Fruit fly (Drosophila melanogaster) whole organism, embryonic: ENCODE data around the gene CG5191.

ENCODE experiments used
- CG10267 ChIP-seq: fragments of 200-800 bp; sonication (Bioruptor generic); optimal IDR thresholded peaks from 2 replicates; lab custom pipeline; 2018; ENCODE audit warnings: missing biosample characterization, mild to moderate bottlenecking, missing genetic modification characterization, moderate library complexity
- CG10431 ChIP-seq: fragments of 200-800 bp; sonication (Bioruptor generic); optimal IDR thresholded peaks from 3 replicates; lab custom pipeline; 2018; ENCODE audit warnings: missing biosample characterization, mild to moderate bottlenecking, missing genetic modification characterization
- CG11093 ChIP-seq: fragments of 200-800 bp; sonication (Bioruptor generic); IDR thresholded peaks from 3 replicates; pipeline ENCODE4 v1.3.6; 2022; ENCODE audit warnings: missing biosample characterization, missing genetic modification characterization
- CG11560 ChIP-seq: fragments of 200-800 bp; sonication (Bioruptor generic); IDR thresholded peaks from 3 replicates; pipeline ENCODE4 v1.3.6; 2022; ENCODE audit warnings: missing biosample characterization, missing genetic modification characterization
- CG14014 ChIP-seq: fragments of 200-800 bp; sonication (Bioruptor generic); IDR thresholded peaks from 2 replicates; pipeline ENCODE4 v1.3.6; 2022; ENCODE audit warnings: missing biosample characterization, missing genetic modification characterization
- CG14710 ChIP-seq: fragments of 200-800 bp; sonication (Bioruptor generic); optimal IDR thresholded peaks from 3 replicates; lab custom pipeline; 2019; ENCODE audit warnings: missing biosample characterization, mild to moderate bottlenecking, missing genetic modification characterization, moderate library complexity
- CG15073 ChIP-seq: fragments of 200-800 bp; sonication (Bioruptor generic); optimal IDR thresholded peaks from 2 replicates; lab custom pipeline; 2016; ENCODE audit warnings: missing biosample characterization, missing genetic modification characterization
- CG1602 ChIP-seq: fragments of 200-800 bp; sonication (Bioruptor generic); optimal IDR thresholded peaks from 3 replicates; lab custom pipeline; 2016; ENCODE audit warnings: missing biosample characterization, missing genetic modification characterization
- CG1647 ChIP-seq: fragments of 200-800 bp; sonication (Bioruptor generic); optimal IDR thresholded peaks from 3 replicates; lab custom pipeline; 2016; ENCODE audit warnings: missing biosample characterization, missing genetic modification characterization
- CG18764 ChIP-seq: fragments of 200-800 bp; sonication (Bioruptor generic); optimal IDR thresholded peaks from 3 replicates; lab custom pipeline; 2016; ENCODE audit warnings: missing biosample characterization, missing genetic modification characterization
- CG2129 ChIP-seq: fragments of 200-800 bp; sonication (Bioruptor generic); IDR thresholded peaks from 2 replicates; pipeline ENCODE4 v1.3.6; 2022; ENCODE audit warnings: missing biosample characterization, missing genetic modification characterization; ENCODE audit not compliant: partially characterized antibody
- CG32767 ChIP-seq: fragments of 200-800 bp; sonication (Bioruptor generic); IDR thresholded peaks from 2 replicates; pipeline ENCODE4 v1.3.6; 2022; ENCODE audit warnings: missing biosample characterization, missing genetic modification characterization
- CG34224 ChIP-seq: fragments of 200-800 bp; sonication (Bioruptor generic); IDR thresholded peaks from 3 replicates; pipeline ENCODE4 v1.3.6; 2022; ENCODE audit warnings: missing biosample characterization, missing genetic modification characterization; ENCODE audit not compliant: partially characterized antibody
- CG4820 ChIP-seq: fragments of 200-800 bp; sonication (Bioruptor generic); optimal IDR thresholded peaks from 3 replicates; lab custom pipeline; 2016; ENCODE audit warnings: missing biosample characterization, missing genetic modification characterization
- CG6254 ChIP-seq: fragments of 200-800 bp; sonication (Bioruptor generic); optimal IDR thresholded peaks from 3 replicates; lab custom pipeline; 2017; ENCODE audit warnings: mild to moderate bottlenecking, missing biosample characterization, missing genetic modification reagents, missing genetic modification characterization
- CG7786 ChIP-seq: fragments of 200-800 bp; sonication (Bioruptor generic); optimal IDR thresholded peaks from 2 replicates; lab custom pipeline; 2016; ENCODE audit warnings: missing biosample characterization, missing genetic modification characterization
- CG8290 ChIP-seq, 3 experiments: fragments of 200-800 bp; sonication (Bioruptor generic); optimal IDR thresholded peaks; 2 replicates each; lab custom pipeline; 2016 to 2019; ENCODE audit warnings: missing biosample characterization in 3 of 3, missing genetic modification characterization in 3 of 3, mild to moderate bottlenecking in 2 of 3, moderate library complexity in 1 of 3
- CG8359 ChIP-seq: fragments of 200-800 bp; sonication (Bioruptor generic); optimal IDR thresholded peaks from 2 replicates; lab custom pipeline; 2017; ENCODE audit warnings: missing biosample characterization, mild to moderate bottlenecking, missing genetic modification characterization, borderline replicate concordance
- CG8388 ChIP-seq: fragments of 200-800 bp; sonication (Bioruptor generic); optimal IDR thresholded peaks from 2 replicates; lab custom pipeline; 2019; ENCODE audit warnings: missing biosample characterization, mild to moderate bottlenecking, missing genetic modification characterization, moderate library complexity
- CG9797 ChIP-seq: fragments of 200-800 bp; sonication (Bioruptor generic); optimal IDR thresholded peaks from 3 replicates; lab custom pipeline; 2018; ENCODE audit warnings: missing biosample characterization, mild to moderate bottlenecking, missing genetic modification characterization
- CHES-1-like ChIP-seq: fragments of 200-800 bp; sonication (Bioruptor generic); optimal IDR thresholded peaks from 2 replicates; lab custom pipeline; 2016; ENCODE audit warnings: missing biosample characterization, missing genetic modification characterization
- Dbx ChIP-seq: fragments of 200-800 bp; sonication (Bioruptor generic); IDR thresholded peaks from 3 replicates; pipeline ENCODE4 v1.3.6; 2022; ENCODE audit warnings: missing biosample characterization, missing genetic modification characterization
- Fer1 ChIP-seq: fragments of 200-800 bp; sonication (Bioruptor generic); optimal IDR thresholded peaks from 2 replicates; lab custom pipeline; 2017; ENCODE audit warnings: missing biosample characterization, mild to moderate bottlenecking, missing genetic modification characterization
- Fer2 ChIP-seq: fragments of 200-800 bp; sonication (Bioruptor generic); optimal IDR thresholded peaks from 2 replicates; lab custom pipeline; 2018; ENCODE audit warnings: missing biosample characterization, mild to moderate bottlenecking, missing genetic modification characterization, moderate library complexity
- GATAe ChIP-seq: fragments of 200-800 bp; sonication (Bioruptor generic); conservative IDR thresholded peaks from 2 replicates; pipeline ENCODE4 v1.3.6; 2022; ENCODE audit warnings: missing biosample characterization, missing genetic modification characterization
- HLH4C ChIP-seq: fragments of 200-800 bp; sonication (Bioruptor generic); IDR thresholded peaks from 3 replicates; pipeline ENCODE4 v1.3.6; 2022; ENCODE audit warnings: missing biosample characterization, missing genetic modification characterization; ENCODE audit not compliant: partially characterized antibody
- MESR4 ChIP-seq: fragments of 200-800 bp; sonication (Bioruptor generic); optimal IDR thresholded peaks from 2 replicates; lab custom pipeline; 2018; ENCODE audit warnings: missing biosample characterization, mild to moderate bottlenecking, missing genetic modification characterization, moderate library complexity
- Meics ChIP-seq: fragments of 200-800 bp; sonication (Bioruptor generic); optimal IDR thresholded peaks from 2 replicates; lab custom pipeline; 2017; ENCODE audit warnings: missing biosample characterization, mild to moderate bottlenecking, missing genetic modification characterization
- Nf-YB ChIP-seq: fragments of 200-800 bp; sonication (Bioruptor generic); optimal IDR thresholded peaks from 3 replicates; lab custom pipeline; 2019; ENCODE audit warnings: missing biosample characterization, mild to moderate bottlenecking, missing genetic modification characterization, moderate library complexity
- PHDP ChIP-seq: fragments of 200-800 bp; sonication (Bioruptor generic); optimal IDR thresholded peaks from 3 replicates; lab custom pipeline; 2018; ENCODE audit warnings: missing biosample characterization, mild to moderate bottlenecking, missing genetic modification characterization, moderate library complexity
- Scr ChIP-seq: fragments of 200-800 bp; sonication (Bioruptor generic); IDR thresholded peaks from 2 replicates; pipeline ENCODE4 v1.3.6; 2022; ENCODE audit warnings: missing biosample characterization, missing genetic modification characterization; ENCODE audit not compliant: partially characterized antibody
- Side ChIP-seq: fragments of 200-800 bp; sonication (Bioruptor generic); optimal IDR thresholded peaks from 2 replicates; lab custom pipeline; 2016; ENCODE audit warnings: missing biosample characterization, missing genetic modification characterization
- Usf ChIP-seq: fragments of 200-800 bp; sonication (Bioruptor generic); optimal IDR thresholded peaks from 2 replicates; lab custom pipeline; 2017; ENCODE audit warnings: missing genotype, missing biosample characterization, missing genetic modification characterization
- abd-A ChIP-seq: fragments of 200-800 bp; sonication (Bioruptor generic); optimal IDR thresholded peaks from 3 replicates; lab custom pipeline; 2019; ENCODE audit warnings: missing biosample characterization, mild to moderate bottlenecking, missing genetic modification characterization, moderate library complexity
- ash1 ChIP-seq: fragments of 200-800 bp; sonication (Bioruptor generic); optimal IDR thresholded peaks from 2 replicates; lab custom pipeline; 2018; ENCODE audit warnings: missing biosample characterization, mild to moderate bottlenecking, missing genetic modification characterization
- ci ChIP-seq: fragments of 200-800 bp; sonication (Bioruptor generic); IDR thresholded peaks from 3 replicates; pipeline ENCODE4 v1.3.6; 2022; ENCODE audit warnings: missing biosample characterization, missing genetic modification characterization
- crc ChIP-seq: fragments of 200-800 bp; sonication (Bioruptor generic); optimal IDR thresholded peaks from 2 replicates; lab custom pipeline; 2016; ENCODE audit warnings: missing biosample characterization, missing genetic modification characterization
- cwo ChIP-seq: fragments of 200-800 bp; sonication (Bioruptor generic); optimal IDR thresholded peaks from 3 replicates; lab custom pipeline; 2017; ENCODE audit warnings: missing biosample characterization, missing genetic modification characterization, mild to moderate bottlenecking, moderate library complexity, missing genetic modification reagents
- esg ChIP-seq: fragments of 200-800 bp; sonication (Bioruptor generic); conservative IDR thresholded peaks from 2 replicates; pipeline ENCODE4 v1.3.6; 2022; ENCODE audit warnings: missing biosample characterization, missing genetic modification characterization
- fd64A ChIP-seq: fragments of 200-800 bp; sonication (Bioruptor generic); optimal IDR thresholded peaks from 3 replicates; lab custom pipeline; 2018; ENCODE audit warnings: missing biosample characterization, mild to moderate bottlenecking, missing genetic modification characterization
- grn ChIP-seq: fragments of 200-800 bp; sonication (Bioruptor generic); optimal IDR thresholded peaks from 3 replicates; lab custom pipeline; 2017; ENCODE audit warnings: missing biosample characterization, missing genetic modification characterization
- hbn ChIP-seq: fragments of 200-800 bp; sonication (Bioruptor generic); IDR thresholded peaks from 2 replicates; pipeline ENCODE4 v1.3.6; 2022; ENCODE audit warnings: missing biosample characterization, missing genetic modification characterization; ENCODE audit not compliant: partially characterized antibody
- hth ChIP-seq: fragments of >200 bp; optimal IDR thresholded peaks from 2 replicates; lab custom pipeline; 2017; ENCODE audit warnings: inconsistent platforms
- ind ChIP-seq: fragments of 200-800 bp; sonication (Bioruptor generic); optimal IDR thresholded peaks from 3 replicates; lab custom pipeline; 2016; ENCODE audit warnings: missing biosample characterization, missing genetic modification characterization
- kay ChIP-seq: fragments of 200-800 bp; sonication (Bioruptor generic); optimal IDR thresholded peaks from 2 replicates; lab custom pipeline; 2016; ENCODE audit warnings: missing biosample characterization, missing genetic modification characterization
- lov ChIP-seq, 2 experiments: fragments of 200-800 bp in 1 of 2; fragments of >200 bp in 1 of 2; sonication (Bioruptor generic) in 1 of 2; IDR thresholded peaks in 1 of 2; optimal IDR thresholded peaks in 1 of 2; 2 replicates in 1 of 2; 3 replicates in 1 of 2; pipeline versions ENCODE4 v1.3.6 to Lab custom; 2017 to 2022; ENCODE audit warnings: missing biosample characterization in 1 of 2, missing genetic modification characterization in 1 of 2
- phol ChIP-seq: fragments of 200-800 bp; sonication (Bioruptor generic); optimal IDR thresholded peaks from 3 replicates; lab custom pipeline; 2018; ENCODE audit warnings: missing biosample characterization, mild to moderate bottlenecking, missing genetic modification characterization, moderate library complexity
- repo ChIP-seq: fragments of 200-800 bp; sonication (Bioruptor generic); optimal IDR thresholded peaks from 2 replicates; lab custom pipeline; 2016; ENCODE audit warnings: missing biosample characterization, missing genetic modification characterization
- so ChIP-seq: fragments of 200-800 bp; sonication (Bioruptor generic); IDR thresholded peaks from 3 replicates; pipeline ENCODE4 v1.3.6; 2022; ENCODE audit warnings: missing biosample characterization, missing genetic modification characterization
- twi ChIP-seq: fragments of 200-800 bp; optimal IDR thresholded peaks from 2 replicates; lab custom pipeline; 2019; ENCODE audit warnings: missing biosample characterization, mild to moderate bottlenecking, missing genetic modification characterization, moderate library complexity

The CG5191 gene

DNA sequence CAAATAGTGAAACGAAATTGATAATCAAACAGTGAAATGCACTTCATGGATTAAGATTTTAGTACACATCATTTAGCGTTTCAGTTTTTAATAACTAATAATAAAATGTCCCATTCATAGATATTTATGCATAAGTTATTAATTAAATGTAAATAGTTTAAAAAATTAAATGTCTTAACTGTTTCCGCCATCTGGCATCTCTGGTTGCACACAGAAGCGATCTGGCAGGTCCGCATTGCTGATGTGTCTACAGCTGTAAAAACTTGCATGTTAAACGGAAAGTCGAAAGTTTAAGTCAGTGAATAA is 27.8 kb downstream of the CG5191 start, which contains the start of gene Srp72 (continued):
- TF ChIP-seq kay (GFP tag; lab: Kevin White, UChicago) (peak; percentile 10), cwo (peak; percentile 10), Dbx (GFP tag; lab: Robert Waterston, UW) (peak; percentile 54; the same call in 2 of the 3 replicates), ci (GFP tag; lab: Robert Waterston, UW) (peak; percentile 71), CG15073 (no peak), CG6254 (GFP tag; lab: Kevin White, UChicago) (no peak), Nf-YB (GFP tag; lab: Kevin White, UChicago) (no peak), CG32767 (GFP tag; lab: Robert Waterston, UW) (no peak; the same call in 1 of the 2 replicates), Side (GFP tag; lab: Kevin White, UChicago) (no peak), CG11093 (GFP tag; lab: Robert Waterston, UW) (no peak), CG10267 (tag; lab: Kevin White, UChicago) (peak; percentile 74), hbn (GFP tag; lab: Robert Waterston, UW) (no peak), CG14710 (peak; percentile 75), CG8388 (GFP tag; lab: Kevin White, UChicago) (peak; percentile 42), CG4820 (peak; percentile 17), CG10431 (GFP tag; lab: Kevin White, UChicago) (peak; percentile 23), CG1647 (peak; percentile 17), CG34224 (no peak), Fer2 (tag; lab: Kevin White, UChicago) (peak; percentile 50), crc (no peak), so (GFP tag; lab: Robert Waterston, UW) (0 out of 3 replicates have a peak, but pooled peaks have one; percentile 41), ind (peak; percentile 69), grn (GFP tag; lab: Kevin White, UChicago) (no peak), esg (GFP tag; lab: Robert Waterston, UW) (no peak), fd64A (GFP tag; lab: Kevin White, UChicago) (no peak), ash1 (no peak), PHDP (tag; lab: Kevin White, UChicago) (peak; percentile 15), phol (tag; lab: Kevin White, UChicago) (peak; percentile 85), CG11560 (tag; lab: Robert Waterston, UW) (no peak), hth (lab: Kevin White, UChicago) (no peak), lov (optimal IDR thresholded peaks at IDR 0.05; lab: Kevin White, UChicago) (no peak), lov (GFP tag; IDR thresholded peaks at IDR 0.05; lab: Robert Waterston, UW) (no peak), CG18764 (GFP tag; lab: Kevin White, UChicago) (peak; percentile 53), MESR4 (GFP tag; lab: Kevin White, UChicago) (no peak), CG2129 (GFP tag; lab: Robert Waterston, UW) (no peak), abd-A (tag; lab: Kevin White, UChicago) (no peak), twi (tag; lab: Kevin White, UChicago) (peak; percentile 28), CG8290 (GFP tag; optimal IDR thresholded peaks at IDR 0.05; lab: Kevin White, UChicago) (no peak), CG8290 (tag; optimal IDR thresholded peaks at IDR 0.05; lab: Kevin White, UChicago) (no peak), GATAe (no peak), CG9797 (peak; percentile 59), Scr (GFP tag; lab: Robert Waterston, UW) (no peak), CHES-1-like (GFP tag; lab: Kevin White, UChicago) (no peak), Usf (GFP tag; lab: Kevin White, UChicago) (no peak), CG8359 (no peak), repo (GFP tag; lab: Kevin White, UChicago) (no peak), Meics (peak; percentile 55), Fer1 (GFP tag; lab: Kevin White, UChicago) (peak; percentile 18), CG7786 (GFP tag; lab: Kevin White, UChicago) (no peak), HLH4C (GFP tag; lab: Robert Waterston, UW) (no peak), CG1602 (peak; percentile 20), CG14014 (GFP tag; lab: Robert Waterston, UW) (peak; percentile 47; the same call in 1 of the 2 replicates)
